Fruit fly (Drosophila melanogaster): ENCODE measurements around the gene CG13312.
A peak's percentile ranks its signal among the peaks of the same experiment; 100 is the strongest.

Gene CG13312

DNA sequence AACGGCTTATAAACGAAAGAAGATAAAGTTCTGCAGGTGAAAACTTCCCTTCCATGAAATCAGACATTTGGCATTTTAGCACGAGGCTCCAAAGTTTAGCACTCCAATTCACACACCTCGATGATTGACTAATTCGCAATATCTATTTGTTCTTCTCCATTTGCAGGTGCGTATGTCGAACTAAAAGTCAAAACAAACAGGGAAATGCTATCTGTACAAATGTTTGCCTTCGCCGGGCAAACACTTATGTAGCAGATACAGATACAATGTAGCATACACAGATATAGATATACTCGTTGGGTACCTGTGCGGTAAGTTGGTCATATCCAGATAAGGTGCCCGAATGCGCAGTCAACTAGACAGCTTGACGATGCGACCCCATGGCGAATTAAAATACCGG, 27.9 kb upstream of the CG13312 start (continued):
- TF ChIP-seq croc (GFP tag; conservative IDR thresholded peaks at IDR 0.05) (no peak), ssp (GFP tag; IDR thresholded peaks at IDR 0.05) (no peak), HLH4C (GFP tag; IDR thresholded peaks at IDR 0.05; ENCODE audit: partially characterized antibody) (no peak), CG12659 (GFP tag; optimal IDR thresholded peaks at IDR 0.05) (no peak), trh (GFP tag; optimal IDR thresholded peaks at IDR 0.05) (peak; percentile 0), CG33557 (GFP tag; optimal IDR thresholded peaks at IDR 0.05) (no peak), inv (GFP tag; IDR thresholded peaks at IDR 0.05; ENCODE audit: partially characterized antibody) (no peak), zfh1 (GFP tag; IDR thresholded peaks at IDR 0.05) (0 out of 3 replicates have a peak, but pooled peaks have one; percentile 30), CG18011 (GFP tag; optimal IDR thresholded peaks at IDR 0.05) (no peak), gfzf (GFP tag; optimal IDR thresholded peaks at IDR 0.05) (no peak), Max (GFP tag; optimal IDR thresholded peaks at IDR 0.05) (no peak), oc (tag; optimal IDR thresholded peaks at IDR 0.05) (no peak), fd102C (GFP tag; optimal IDR thresholded peaks at IDR 0.05) (peak; percentile 55), disco-r (GFP tag; optimal IDR thresholded peaks at IDR 0.05) (no peak), Opbp (GFP tag; IDR thresholded peaks at IDR 0.05; ENCODE audit: partially characterized antibody) (no peak), Dek (tag; optimal IDR thresholded peaks at IDR 0.05) (no peak), CG11093 (GFP tag; IDR thresholded peaks at IDR 0.05) (no peak), Tbp (GFP tag; optimal IDR thresholded peaks at IDR 0.05) (no peak), tx (GFP tag; optimal IDR thresholded peaks at IDR 0.05) (no peak), HHEX (GFP tag; optimal IDR thresholded peaks at IDR 0.05) (no peak), CG6654 (GFP tag; optimal IDR thresholded peaks at IDR 0.05) (no peak), Fer3 (tag; optimal IDR thresholded peaks at IDR 0.05) (no peak), knrl (GFP tag; IDR thresholded peaks at IDR 0.05; ENCODE audit: partially characterized antibody) (no peak), eyg (GFP tag; optimal IDR thresholded peaks at IDR 0.05) (no peak), lab (GFP tag; optimal IDR thresholded peaks at IDR 0.05) (peak; percentile 14), Hr78 (GFP tag; optimal IDR thresholded peaks at IDR 0.05) (no peak), Optix (GFP tag; IDR thresholded peaks at IDR 0.05) (no peak), dmrt99B (tag; optimal IDR thresholded peaks at IDR 0.05) (no peak), CG1529 (GFP tag; optimal IDR thresholded peaks at IDR 0.05) (peak; percentile 18), Xrp1 (GFP tag; IDR thresholded peaks at IDR 0.05) (peak; percentile 46), CG4820 (GFP tag; optimal IDR thresholded peaks at IDR 0.05) (no peak), ftz-f1 (GFP tag; optimal IDR thresholded peaks at IDR 0.05) (no peak), Sox100B (GFP tag; optimal IDR thresholded peaks at IDR 0.05) (peak; percentile 7), CG10147 (GFP tag; optimal IDR thresholded peaks at IDR 0.05) (no peak), CG3847 (GFP tag; IDR thresholded peaks at IDR 0.05) (no peak), NFAT (GFP tag; IDR thresholded peaks at IDR 0.05) (0 out of 2 replicates have a peak, but pooled peaks have one; percentile 17), Sry-β (GFP tag; optimal IDR thresholded peaks at IDR 0.05) (peak; percentile 12), ara (GFP tag; IDR thresholded peaks at IDR 0.05) (no peak), dm (GFP tag; optimal IDR thresholded peaks at IDR 0.05) (no peak), CG6765 (GFP tag; optimal IDR thresholded peaks at IDR 0.05) (peak; percentile 4), mld (GFP tag; IDR thresholded peaks at IDR 0.05; ENCODE audit: partially characterized antibody) (no peak), Vsx1 (GFP tag; optimal IDR thresholded peaks at IDR 0.05) (no peak), CG34224 (GFP tag; IDR thresholded peaks at IDR 0.05; ENCODE audit: partially characterized antibody) (no peak), Asciz (GFP tag; optimal IDR thresholded peaks at IDR 0.05) (peak; percentile 65), NC2β (GFP tag; optimal IDR thresholded peaks at IDR 0.05) (no peak), CG6791 (GFP tag; IDR thresholded peaks at IDR 0.05; ENCODE audit: partially characterized antibody) (no peak), psq (GFP tag; optimal IDR thresholded peaks at IDR 0.05) (no peak), unpg (GFP tag; optimal IDR thresholded peaks at IDR 0.05) (peak; percentile 15), CG8089 (GFP tag; optimal IDR thresholded peaks at IDR 0.05) (no peak), rib (GFP tag; IDR thresholded peaks at IDR 0.05) (no peak)
